Worm (Caenorhabditis elegans): Measurements from ENCODE around the gene hpo-6.
"Not testable (repeated sequence)": the region's sequence is repeated elsewhere in the genome, so short reads cannot be mapped to it uniquely, and the experiment has no call there.

Gene hpo-6

DNA sequence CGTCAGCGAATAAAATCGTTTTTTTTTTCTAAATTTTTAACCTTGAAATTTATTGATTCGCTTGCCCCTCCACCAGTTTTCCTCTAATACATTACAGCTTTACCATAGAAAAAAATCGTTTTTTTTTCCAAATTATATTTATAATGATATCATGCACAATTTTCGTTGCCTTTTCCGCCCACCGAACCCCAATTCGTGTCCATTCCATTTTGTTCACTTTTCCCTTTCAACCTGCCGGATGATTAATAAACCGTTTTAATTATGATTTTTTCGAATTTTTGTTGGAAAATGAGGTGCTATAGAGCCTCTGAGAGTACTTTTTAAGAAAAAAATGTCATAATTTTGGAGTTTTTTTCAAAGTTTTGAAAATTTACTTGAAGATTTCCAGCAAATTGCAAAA, 39.4 kb downstream of the hpo-6 start, which contains the start of gene set-23:
Gene set-23, plus strand, starts transcription at position 301 of the 400 bp plus-strand sequence.
- TF ChIP-seq mep-1 (tag; optimal IDR thresholded peaks at IDR 0.05) = no peak
- TF ChIP-seq zip-8 (tag; optimal IDR thresholded peaks at IDR 0.05) = no peak

DNA sequence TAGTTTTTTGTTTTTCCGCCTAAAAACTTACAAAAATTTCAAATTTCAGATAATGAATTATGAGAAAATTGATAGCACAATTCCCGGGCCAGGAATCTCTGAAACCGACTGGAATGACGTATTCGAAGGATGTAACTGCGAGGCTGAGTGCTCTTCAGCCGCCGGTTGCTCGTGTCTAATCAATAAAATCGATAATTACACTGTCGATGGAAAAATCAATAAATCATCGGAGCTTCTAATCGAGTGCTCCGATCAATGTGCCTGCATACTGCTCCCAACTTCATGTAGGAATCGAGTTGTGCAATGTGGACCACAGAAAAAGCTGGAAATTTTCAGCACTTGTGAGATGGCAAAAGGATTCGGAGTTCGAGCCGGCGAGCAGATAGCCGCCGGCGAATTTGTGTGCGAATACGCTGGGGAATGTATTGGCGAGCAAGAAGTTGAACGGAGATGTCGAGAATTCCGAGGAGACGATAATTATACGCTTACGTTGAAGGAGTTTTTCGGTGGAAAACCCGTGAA, 41.0 kb downstream of the hpo-6 start:
- no peak for TF ChIP-seq hlh-1 (tag; optimal IDR thresholded peaks at IDR 0.05)
- TF ChIP-seq ham-2 (GFP tag; optimal IDR thresholded peaks at IDR 0.05) = no peak
- no peak for TF ChIP-seq cnd-1 (tag; optimal IDR thresholded peaks at IDR 0.05)
- no peak for TF ChIP-seq M03D4.4 (tag; optimal IDR thresholded peaks at IDR 0.05)
- no peak for TF ChIP-seq flh-1 (GFP tag; optimal IDR thresholded peaks at IDR 0.05)
- no peak for TF ChIP-seq mls-2 (tag; optimal IDR thresholded peaks at IDR 0.05)
- no peak for TF ChIP-seq elt-1 (tag; optimal IDR thresholded peaks at IDR 0.05; ENCODE audit: borderline replicate concordance, insufficient read depth)
- no peak for TF ChIP-seq nhr-12 (tag; optimal IDR thresholded peaks at IDR 0.05)
- no peak for TF ChIP-seq lsy-2 (tag; optimal IDR thresholded peaks at IDR 0.05)
- no peak for TF ChIP-seq nhr-28 (tag; optimal IDR thresholded peaks at IDR 0.05)

DNA sequence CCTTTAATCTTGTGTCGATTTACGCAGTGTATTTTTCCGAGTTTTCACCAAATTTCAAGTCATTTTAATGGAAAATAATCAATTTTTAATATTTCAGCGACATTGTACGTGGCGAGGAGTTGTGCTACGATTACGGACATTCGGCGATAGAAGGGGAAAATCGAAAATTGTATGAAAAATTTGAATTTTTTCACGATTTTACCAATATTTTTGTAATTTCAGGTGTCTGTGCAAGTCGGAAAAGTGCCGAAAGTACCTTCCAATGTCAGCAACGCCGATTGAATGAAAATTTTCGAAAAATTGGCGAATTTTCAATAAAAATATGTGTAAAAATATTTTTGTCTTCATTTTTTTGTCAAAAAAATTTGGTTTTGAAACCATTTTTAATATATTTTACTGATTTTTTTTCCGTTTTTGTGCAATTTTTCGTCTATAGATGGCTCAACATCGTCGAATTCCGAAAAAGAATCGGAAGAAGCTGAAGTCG, 43.3 kb downstream of the hpo-6 start, which contains the start of gene Y41D4B.11:
Gene Y41D4B.11, plus strand, starts transcription at position 437 of the 487 bp plus-strand sequence.
- TF ChIP-seq sptf-1 (tag; optimal IDR thresholded peaks at IDR 0.05) = no peak
- no peak for TF ChIP-seq ham-2 (GFP tag; optimal IDR thresholded peaks at IDR 0.05)
- TF ChIP-seq M03D4.4 (tag; optimal IDR thresholded peaks at IDR 0.05) = no peak
- no peak for TF ChIP-seq bed-3 (GFP tag; optimal IDR thresholded peaks at IDR 0.05)
- TF ChIP-seq mls-2 (tag; optimal IDR thresholded peaks at IDR 0.05) = no peak
- no peak for TF ChIP-seq ces-1 (GFP tag; optimal IDR thresholded peaks at IDR 0.05)
- no peak for TF ChIP-seq hlh-1 (tag; optimal IDR thresholded peaks at IDR 0.05)
- TF ChIP-seq tbx-8 (GFP tag; optimal IDR thresholded peaks at IDR 0.05) = no peak
- TF ChIP-seq ztf-11 (tag; optimal IDR thresholded peaks at IDR 0.05) = no peak
- no peak for TF ChIP-seq unc-62 (GFP tag; optimal IDR thresholded peaks at IDR 0.05)
- TF ChIP-seq elt-3 (tag; optimal IDR thresholded peaks at IDR 0.05) = no peak
- no peak for TF ChIP-seq mep-1 (tag; optimal IDR thresholded peaks at IDR 0.05)
- no peak for TF ChIP-seq pha-4 (tag; optimal IDR thresholded peaks at IDR 0.05)
- no peak for TF ChIP-seq lin-32 (GFP tag; optimal IDR thresholded peaks at IDR 0.05)

DNA sequence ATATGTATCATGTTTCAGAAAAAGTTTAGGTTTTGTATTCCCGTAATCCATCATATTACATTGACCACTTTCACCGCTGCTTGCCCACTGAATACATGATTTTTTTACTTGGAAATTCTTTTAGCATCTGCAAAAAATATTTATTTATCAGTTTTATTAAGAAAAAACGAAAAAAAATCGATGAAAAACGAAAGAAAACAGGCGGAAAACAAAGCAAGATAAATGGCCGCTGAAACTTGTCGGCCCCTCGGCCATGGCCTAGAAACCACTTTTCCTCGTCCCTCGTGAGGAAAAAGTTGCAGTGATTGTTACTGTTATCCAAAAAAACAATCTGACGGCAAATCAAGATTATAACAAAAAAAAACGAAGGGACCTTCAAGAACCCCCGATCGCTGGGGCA, 48.0 kb downstream of the hpo-6 start, which contains the start of gene dsl-3:
Gene dsl-3, plus strand, starts transcription at position 301 of the 400 bp plus-strand sequence.
- not testable (repeated sequence) for TF ChIP-seq sem-2 (GFP tag; optimal IDR thresholded peaks at IDR 0.05); nhr-28 (tag; optimal IDR thresholded peaks at IDR 0.05); M03D4.4 (tag; optimal IDR thresholded peaks at IDR 0.05)

DNA sequence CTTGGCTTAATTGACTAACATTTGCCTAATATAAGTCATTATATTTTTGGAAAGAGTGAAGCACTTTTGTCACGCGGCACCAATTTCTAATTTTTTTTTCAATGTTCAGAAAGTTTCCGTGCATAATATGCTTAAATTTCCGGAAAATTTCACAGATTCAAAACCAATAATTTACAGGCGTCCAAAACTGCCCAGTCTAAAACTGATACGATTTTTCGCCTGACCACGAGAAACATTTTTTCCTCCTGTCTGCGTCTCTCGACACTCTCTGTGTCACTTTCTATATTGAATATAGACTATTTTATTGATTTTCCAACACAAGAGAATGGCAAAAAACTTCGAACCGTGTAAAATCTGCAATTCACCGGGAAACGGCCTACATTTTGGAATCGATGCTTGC, 51.6 kb downstream of the hpo-6 start, which contains the start of gene nhr-122:
Gene nhr-122, plus strand, starts transcription at position 301 of the 400 bp plus-strand sequence.
- no peak for TF ChIP-seq blmp-1 (tag; optimal IDR thresholded peaks at IDR 0.05)
- no peak for TF ChIP-seq lsy-2 (tag; optimal IDR thresholded peaks at IDR 0.05)
- no peak for TF ChIP-seq ceh-39 (tag; optimal IDR thresholded peaks at IDR 0.05)
- TF ChIP-seq bed-3 (GFP tag; optimal IDR thresholded peaks at IDR 0.05) = no peak
- no peak for TF ChIP-seq nhr-2 (tag; optimal IDR thresholded peaks at IDR 0.05)
- TF ChIP-seq cnd-1 (tag; optimal IDR thresholded peaks at IDR 0.05) = no peak
- no peak for TF ChIP-seq drap-1 (GFP tag; optimal IDR thresholded peaks at IDR 0.05)
- no peak for TF ChIP-seq nhr-76 (tag; optimal IDR thresholded peaks at IDR 0.05)
